Worm (Caenorhabditis elegans) whole organism, L1 larva: ENCODE data around the gene gst-22.

Experiments
- C04F5.9 ChIP-seq: sonication (generic microtip); optimal IDR thresholded peaks from 2 replicates; lab custom pipeline; 2016; ENCODE audit warnings: missing genetic modification characterization, missing compliant biosample characterization
- Y116A8C.19 ChIP-seq: sonication (generic microtip); optimal IDR thresholded peaks from 2 replicates; lab custom pipeline; 2016; ENCODE audit warnings: missing compliant biosample characterization, missing genetic modification characterization, borderline replicate concordance
- aha-1 ChIP-seq: fragments of 150-350 bp; optimal IDR thresholded peaks from 2 replicates; lab custom pipeline; 2014; ENCODE audit warnings: missing biosample characterization, missing genetic modification characterization
- ama-1 ChIP-seq: fragments of 150-350 bp; optimal IDR thresholded peaks from 2 replicates; lab custom pipeline; 2014
- ceh-88 ChIP-seq: fragments of 200-800 bp; sonication (Bioruptor generic); IDR thresholded peaks from 2 replicates; pipeline ENCODE4 v1.3.6; 2022; ENCODE audit warnings: missing genetic modification characterization, missing compliant biosample characterization
- efl-3 ChIP-seq: fragments of 200-800 bp; sonication (Bioruptor generic); optimal IDR thresholded peaks from 2 replicates; lab custom pipeline; 2018; ENCODE audit warnings: mild to moderate bottlenecking, missing genetic modification characterization, missing compliant biosample characterization
- egl-13 ChIP-seq: sonication (generic microtip); optimal IDR thresholded peaks from 2 replicates; lab custom pipeline; 2016; ENCODE audit warnings: missing genotype, missing genetic modification reagents, missing genetic modification characterization, missing compliant biosample characterization
- elt-2 ChIP-seq: sonication (generic microtip); optimal IDR thresholded peaks from 2 replicates; lab custom pipeline; 2016; ENCODE audit warnings: missing genetic modification characterization, mild to moderate bottlenecking, inconsistent platforms, missing compliant biosample characterization, missing genetic modification reagents
- elt-3 ChIP-seq, 6 experiments: fragments of 150-350 bp in 1 of 6; sonication (generic microtip); optimal IDR thresholded peaks; 2 replicates each; lab custom pipeline; 2017 to 2018; ENCODE audit warnings: missing biosample characterization in 6 of 6, missing genetic modification characterization in 6 of 6, inconsistent platforms in 1 of 6
- fkh-10 ChIP-seq: sonication (generic microtip); optimal IDR thresholded peaks from 2 replicates; lab custom pipeline; 2017; ENCODE audit warnings: missing biosample characterization, missing genetic modification reagents, missing genetic modification characterization
- fkh-4 ChIP-seq: sonication (generic microtip); optimal IDR thresholded peaks from 2 replicates; lab custom pipeline; 2016; ENCODE audit warnings: missing compliant biosample characterization, missing genetic modification characterization, borderline replicate concordance
- fos-1 ChIP-seq: fragments of 150-350 bp; optimal IDR thresholded peaks from 2 replicates; lab custom pipeline; 2014; ENCODE audit warnings: missing biosample characterization, missing genetic modification characterization
- grh-1 ChIP-seq: fragments of 200-800 bp; sonication (Bioruptor generic); IDR thresholded peaks from 2 replicates; pipeline ENCODE4 v1.3.6; 2022; ENCODE audit warnings: missing genetic modification reagents, missing genetic modification characterization, missing compliant biosample characterization
- hlh-17 ChIP-seq: fragments of 200-800 bp; sonication (Bioruptor generic); optimal IDR thresholded peaks from 2 replicates; lab custom pipeline; 2018; ENCODE audit warnings: missing genetic modification characterization, mild to moderate bottlenecking, missing compliant biosample characterization, moderate library complexity, borderline replicate concordance
- hlh-4 ChIP-seq: sonication (generic microtip); optimal IDR thresholded peaks from 2 replicates; lab custom pipeline; 2016; ENCODE audit warnings: mild to moderate bottlenecking, missing genetic modification characterization, missing compliant biosample characterization
- hpl-2 ChIP-seq: fragments of 150-350 bp; optimal IDR thresholded peaks from 2 replicates; lab custom pipeline; 2014; ENCODE audit warnings: missing biosample characterization, missing genetic modification reagents, missing genetic modification characterization
- irx-1 ChIP-seq: sonication (generic microtip); optimal IDR thresholded peaks from 2 replicates; lab custom pipeline; 2016; ENCODE audit warnings: missing genetic modification characterization, missing compliant biosample characterization
- jun-1 ChIP-seq: fragments of 150-350 bp; optimal IDR thresholded peaks from 2 replicates; lab custom pipeline; 2014; ENCODE audit warnings: missing biosample characterization, missing genetic modification reagents, missing genetic modification characterization
- lin-13 ChIP-seq: fragments of 150-350 bp; optimal IDR thresholded peaks from 2 replicates; lab custom pipeline; 2014; ENCODE audit warnings: missing biosample characterization, missing genetic modification reagents, missing genetic modification characterization
- lin-14 ChIP-seq: fragments of 200-800 bp; sonication (Bioruptor generic); optimal IDR thresholded peaks from 2 replicates; lab custom pipeline; 2018; ENCODE audit warnings: mild to moderate bottlenecking, missing genetic modification characterization, moderate library complexity, missing compliant biosample characterization
- lin-15B ChIP-seq: fragments of 150-350 bp; sonication (generic microtip); optimal IDR thresholded peaks from 3 replicates; lab custom pipeline; 2014; ENCODE audit warnings: missing biosample characterization, missing genetic modification characterization
- lsy-2 ChIP-seq, 2 experiments: fragments of 150-350 bp; optimal IDR thresholded peaks; 2 replicates each; lab custom pipeline; 2014; ENCODE audit warnings: missing biosample characterization in 2 of 2, missing genetic modification characterization in 2 of 2
- mef-2 ChIP-seq: fragments of 150-350 bp; optimal IDR thresholded peaks from 2 replicates; lab custom pipeline; 2014; ENCODE audit warnings: missing biosample characterization, missing genetic modification characterization
- nhr-11 ChIP-seq: fragments of 150-350 bp; optimal IDR thresholded peaks from 2 replicates; lab custom pipeline; 2014; ENCODE audit warnings: missing biosample characterization, missing genetic modification characterization
- nhr-19 ChIP-seq: fragments of 200-800 bp; sonication (Bioruptor generic); conservative IDR thresholded peaks from 2 replicates; pipeline ENCODE4 v1.3.6; 2022; ENCODE audit warnings: missing genetic modification characterization, missing compliant biosample characterization
- nhr-77 ChIP-seq: fragments of 150-350 bp; optimal IDR thresholded peaks from 2 replicates; lab custom pipeline; 2014; ENCODE audit warnings: missing biosample characterization, missing genetic modification characterization
- nhr-85 ChIP-seq: sonication (generic microtip); peaks from one replicate; lab custom pipeline; 2016; ENCODE audit warnings: missing genetic modification characterization, inconsistent platforms, missing compliant biosample characterization
- nhr-90 ChIP-seq: sonication (generic microtip); optimal IDR thresholded peaks from 2 replicates; lab custom pipeline; 2016; ENCODE audit warnings: mild to moderate bottlenecking, missing genetic modification characterization, missing compliant biosample characterization; ENCODE audit not compliant: poor library complexity
- pag-3 ChIP-seq: sonication (generic microtip); optimal IDR thresholded peaks from 2 replicates; lab custom pipeline; 2017; ENCODE audit warnings: missing genetic modification characterization, mild to moderate bottlenecking, missing compliant biosample characterization, antibody characterized with exemption, borderline replicate concordance; ENCODE audit not compliant: insufficient read depth
- pax-3 ChIP-seq: fragments of 200-800 bp; sonication (Bioruptor generic); optimal IDR thresholded peaks from 2 replicates; lab custom pipeline; 2018; ENCODE audit warnings: mild to moderate bottlenecking, missing genetic modification characterization, moderate library complexity, missing compliant biosample characterization
- pqm-1 ChIP-seq: sonication (generic microtip); optimal IDR thresholded peaks from 3 replicates; lab custom pipeline; 2017; ENCODE audit warnings: missing biosample characterization, missing genetic modification characterization
- snpc-4 ChIP-seq: fragments of 150-350 bp; optimal IDR thresholded peaks from 2 replicates; lab custom pipeline; 2014; ENCODE audit warnings: missing biosample characterization, missing genetic modification characterization
- snu-23 ChIP-seq: sonication (generic microtip); optimal IDR thresholded peaks from 2 replicates; lab custom pipeline; 2016; ENCODE audit warnings: missing genetic modification characterization, missing compliant biosample characterization
- sox-4 ChIP-seq: sonication (generic microtip); optimal IDR thresholded peaks from 2 replicates; lab custom pipeline; 2016; ENCODE audit warnings: missing genetic modification characterization, missing compliant biosample characterization
- sptf-1 ChIP-seq: fragments of 150-350 bp; optimal IDR thresholded peaks from 2 replicates; lab custom pipeline; 2014; ENCODE audit warnings: missing biosample characterization, missing genetic modification characterization
- swsn-7 ChIP-seq: sonication (generic microtip); optimal IDR thresholded peaks from 2 replicates; lab custom pipeline; 2016; ENCODE audit warnings: missing genetic modification characterization, missing compliant biosample characterization
- tbx-2 ChIP-seq: sonication (generic microtip); optimal IDR thresholded peaks from 2 replicates; lab custom pipeline; 2016; ENCODE audit warnings: missing genetic modification characterization, missing compliant biosample characterization
- unc-130 ChIP-seq: fragments of 150-350 bp; optimal IDR thresholded peaks from 2 replicates; lab custom pipeline; 2017; ENCODE audit warnings: missing biosample characterization, missing genetic modification characterization, inconsistent platforms
- unc-30 ChIP-seq: sonication (generic microtip); optimal IDR thresholded peaks from 2 replicates; lab custom pipeline; 2017; ENCODE audit warnings: missing biosample characterization, missing genetic modification characterization
- unc-62 ChIP-seq: fragments of 150-350 bp; optimal IDR thresholded peaks from 2 replicates; lab custom pipeline; 2014; ENCODE audit warnings: missing biosample characterization, missing genetic modification reagents, missing genetic modification characterization
- unc-98 ChIP-seq: fragments of 200-800 bp; sonication (Bioruptor generic); IDR thresholded peaks from 2 replicates; pipeline ENCODE4 v1.3.6; 2022; ENCODE audit warnings: missing genetic modification characterization, missing compliant biosample characterization
- zag-1 ChIP-seq: fragments of 150-350 bp; optimal IDR thresholded peaks from 2 replicates; lab custom pipeline; 2014; ENCODE audit warnings: missing biosample characterization, missing genetic modification characterization
- ztf-11 ChIP-seq, 2 experiments: sonication (generic microtip); optimal IDR thresholded peaks; 2 replicates each; lab custom pipeline; 2016 to 2017; ENCODE audit warnings: missing genetic modification characterization in 2 of 2, missing biosample characterization in 1 of 2, missing compliant biosample characterization in 1 of 2
- ztf-4 ChIP-seq: fragments of 150-350 bp; optimal IDR thresholded peaks from 2 replicates; lab custom pipeline; 2014; ENCODE audit warnings: missing biosample characterization, missing genetic modification characterization

Gene gst-22

DNA sequence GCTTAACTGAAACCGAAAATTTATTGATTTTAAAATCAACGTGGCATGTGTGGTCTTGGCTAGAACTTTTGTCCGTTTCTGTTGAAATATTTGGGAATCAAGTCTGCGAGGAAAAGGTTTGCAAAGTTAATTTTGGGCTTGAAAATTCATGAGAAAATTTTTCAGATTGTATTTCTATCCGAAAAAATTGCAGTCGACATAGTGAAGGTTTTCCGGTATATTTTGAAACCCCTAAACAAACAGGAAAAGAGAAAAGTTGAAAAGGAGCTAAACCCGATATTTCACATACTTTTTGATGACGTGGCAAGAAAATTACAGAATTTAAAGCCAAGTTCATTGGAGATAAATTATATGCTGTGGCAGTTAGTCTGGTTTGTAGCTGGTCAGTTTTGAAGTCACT lies 27.6 kb upstream of the gst-22 start, which contains the start of gene nhr-127:
Gene nhr-127, plus strand, starts transcription at position 301 of the 400 bp plus-strand sequence.
- TF ChIP-seq ceh-88 (no peak), ama-1 (lab: Kevin White, UChicago) (no peak), pqm-1 (tag; lab: Kevin White, UChicago) (no peak), sox-4 (tag; lab: Kevin White, UChicago) (no peak)
- TF ChIP-seq, all 84 proteins: peak for 0

DNA sequence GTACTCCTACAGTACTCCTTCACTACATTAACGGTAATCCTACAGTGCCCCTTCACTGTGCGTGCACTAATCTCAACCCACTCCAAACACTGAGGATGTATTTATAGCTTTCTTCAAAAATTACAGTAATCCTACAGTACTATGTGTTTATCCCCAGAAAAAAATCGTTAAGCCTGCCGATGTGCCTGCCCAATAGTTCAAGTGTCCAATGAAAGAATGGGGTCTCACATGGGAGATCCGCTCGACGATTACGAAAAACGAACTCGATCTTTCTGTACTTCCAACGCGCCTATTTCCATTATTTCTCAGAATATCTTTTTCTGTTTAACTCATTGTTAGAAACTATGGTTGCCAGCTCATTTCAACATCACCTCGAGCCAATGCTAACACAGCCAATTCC lies 26.1 kb upstream of the gst-22 start, which contains the start of gene nhr-218:
Gene nhr-218, plus strand, starts transcription at position 301 of the 400 bp plus-strand sequence.
- TF ChIP-seq grh-1 (GFP tag; lab: Robert Waterston, UW) (no peak), unc-98 (GFP tag; lab: Robert Waterston, UW) (no peak), unc-62 (no peak), nhr-11 (tag; lab: Kevin White, UChicago) (no peak), swsn-7 (no peak), nhr-77 (tag; lab: Kevin White, UChicago) (no peak), hpl-2 (GFP tag; lab: Kevin White, UChicago) (no peak), unc-30 (tag; lab: Kevin White, UChicago) (no peak), lin-14 (GFP tag; lab: Kevin White, UChicago) (no peak)

DNA sequence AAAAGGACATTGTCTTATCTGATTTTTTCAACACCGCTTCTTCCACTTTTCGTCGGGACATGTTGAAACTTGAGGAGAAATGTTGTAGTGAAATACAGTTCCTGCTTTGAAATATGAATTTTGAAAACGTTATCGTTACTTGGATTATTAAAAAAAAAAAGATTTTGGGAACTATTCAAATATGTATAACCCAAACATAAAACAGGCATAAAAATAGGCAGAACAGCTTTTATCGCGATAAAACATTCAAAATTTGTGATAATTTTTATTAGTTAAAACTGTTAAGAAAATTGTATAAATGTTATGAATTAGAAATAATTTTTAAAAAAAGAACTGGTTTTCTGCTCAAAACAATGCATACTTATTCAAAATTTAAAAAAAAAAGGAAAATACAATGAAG lies 24.3 kb upstream of the gst-22 start, which contains the start of gene bgnt-1.3:
Gene bgnt-1.3, minus strand, starts transcription at position 101 of the 400 bp plus-strand sequence.
- no peak for TF ChIP-seq lin-15B (tag; lab: Kevin White, UChicago)
- no peak for TF ChIP-seq C04F5.9
- no peak for TF ChIP-seq jun-1
- TF ChIP-seq fos-1 (tag; lab: Kevin White, UChicago): no peak
- TF ChIP-seq ama-1 (lab: Kevin White, UChicago): no peak
- no peak for TF ChIP-seq ztf-11 (tag; optimal IDR thresholded peaks at IDR 0.05; lab: Kevin White, UChicago)
- TF ChIP-seq pax-3 (tag; lab: Kevin White, UChicago): no peak
- no peak for TF ChIP-seq nhr-11 (tag; lab: Kevin White, UChicago)
- no peak for TF ChIP-seq elt-2
- TF ChIP-seq Y116A8C.19: no peak
- no peak for TF ChIP-seq nhr-90

DNA sequence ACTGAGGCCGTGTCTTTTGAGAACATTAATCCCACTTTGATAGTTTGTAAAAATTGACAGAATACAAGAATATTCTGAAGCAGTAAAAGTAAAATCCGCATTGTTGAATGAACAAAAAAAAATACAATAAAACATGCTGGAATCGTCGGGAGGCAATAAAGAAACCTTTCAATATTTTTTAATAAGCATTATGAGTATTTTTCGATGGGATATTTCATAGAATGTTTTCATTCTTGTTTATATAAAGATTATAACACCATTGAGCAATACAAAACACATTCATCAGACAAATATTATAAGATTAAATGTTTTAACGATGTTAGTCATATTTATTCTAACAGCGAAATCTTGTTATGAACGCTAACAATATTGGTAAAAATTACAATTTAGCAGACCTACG lies 21.6 kb upstream of the gst-22 start, which contains the start of gene gcy-20:
Gene gcy-20, minus strand, starts transcription at position 101 of the 400 bp plus-strand sequence.
- TF ChIP-seq elt-3 (tag; optimal IDR thresholded peaks at IDR 0.05; lab: Kevin White, UChicago): no peak
- TF ChIP-seq snpc-4 (tag; lab: Kevin White, UChicago): no peak
- no peak for TF ChIP-seq snu-23 (GFP tag; lab: Kevin White, UChicago)
- no peak for TF ChIP-seq ceh-88
- no peak for TF ChIP-seq nhr-19 (GFP tag; lab: Robert Waterston, UW)
- TF ChIP-seq fkh-10 (GFP tag; lab: Kevin White, UChicago): no peak
- no peak for TF ChIP-seq elt-2
- no peak for TF ChIP-seq zag-1
- no peak for TF ChIP-seq hlh-4
- no peak for TF ChIP-seq nhr-85
- TF ChIP-seq C04F5.9: no peak
- TF ChIP-seq lsy-2 (tag; optimal IDR thresholded peaks at IDR 0.05; lab: Kevin White, UChicago): no peak
- no peak for TF ChIP-seq pag-3
- no peak for TF ChIP-seq sptf-1 (tag; lab: Kevin White, UChicago)
- no peak for TF ChIP-seq hlh-17 (GFP tag; lab: Kevin White, UChicago)
- no peak for TF ChIP-seq fos-1 (tag; lab: Kevin White, UChicago)

DNA sequence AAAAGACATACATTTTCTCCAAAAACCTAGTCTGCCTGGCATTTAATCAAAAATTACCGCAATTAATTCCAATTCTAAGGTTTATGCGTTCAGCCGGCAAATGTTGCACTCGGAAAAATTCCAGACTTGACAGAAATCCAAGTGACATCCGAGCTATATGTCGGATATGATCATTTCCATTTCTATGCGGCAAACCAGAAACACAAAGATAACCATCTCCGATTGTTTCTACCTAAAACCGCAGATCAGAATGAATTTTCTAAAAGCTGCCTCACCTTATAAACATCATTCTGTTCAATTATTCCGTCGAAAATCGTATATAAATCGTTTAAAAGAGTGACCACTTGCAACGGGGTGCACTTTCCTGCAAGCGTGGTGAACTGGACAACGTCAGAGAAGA lies 17.0 kb upstream of the gst-22 start:
- TF ChIP-seq ztf-4 (tag; lab: Kevin White, UChicago): no peak
- TF ChIP-seq unc-130: no peak
- TF ChIP-seq irx-1 (tag; lab: Kevin White, UChicago): no peak
- no peak for TF ChIP-seq efl-3
- no peak for TF ChIP-seq mef-2 (tag; lab: Kevin White, UChicago)
- TF ChIP-seq lin-13 (GFP tag; lab: Kevin White, UChicago): no peak
- TF ChIP-seq tbx-2: no peak
- no peak for TF ChIP-seq aha-1 (tag; lab: Kevin White, UChicago)
- no peak for TF ChIP-seq egl-13
- no peak for TF ChIP-seq fkh-4 (tag; lab: Kevin White, UChicago)
